Fruit fly (Drosophila melanogaster) whole organism, prepupa: ENCODE results near the gene CG43759.

Experiments
- Blimp-1 ChIP-seq: fragments of 200-800 bp; sonication (Bioruptor generic); optimal IDR thresholded peaks from 3 replicates; lab custom pipeline; 2017; ENCODE audit warnings: missing biosample characterization, missing genetic modification characterization, mild to moderate bottlenecking, moderate library complexity, missing genetic modification reagents
- CG10631 ChIP-seq: fragments of 200-800 bp; sonication (Bioruptor generic); optimal IDR thresholded peaks from 2 replicates; lab custom pipeline; 2016; ENCODE audit warnings: missing biosample characterization, missing genetic modification characterization
- CG10669 ChIP-seq: fragments of 200-800 bp; sonication (Bioruptor generic); optimal IDR thresholded peaks from 3 replicates; lab custom pipeline; 2018; ENCODE audit warnings: missing biosample characterization, mild to moderate bottlenecking, missing genetic modification characterization, moderate library complexity
- CG11294 ChIP-seq: fragments of 200-800 bp; sonication (Bioruptor generic); IDR thresholded peaks from 2 replicates; pipeline ENCODE4 v1.3.6; 2022; ENCODE audit warnings: missing biosample characterization, missing genetic modification characterization
- CG11902 ChIP-seq: fragments of 200-800 bp; sonication (Bioruptor generic); optimal IDR thresholded peaks from 3 replicates; lab custom pipeline; 2016; ENCODE audit warnings: missing biosample characterization, missing genetic modification characterization
- CG1621 ChIP-seq: fragments of 200-800 bp; sonication (Bioruptor generic); optimal IDR thresholded peaks from 3 replicates; lab custom pipeline; 2018; ENCODE audit warnings: missing biosample characterization, mild to moderate bottlenecking, missing genetic modification characterization
- CG16779 ChIP-seq: fragments of 200-800 bp; sonication (Bioruptor generic); optimal IDR thresholded peaks from 3 replicates; lab custom pipeline; 2017; ENCODE audit warnings: missing biosample characterization, mild to moderate bottlenecking, missing genetic modification characterization
- CG31627 ChIP-seq: fragments of 200-800 bp; sonication (Bioruptor generic); optimal IDR thresholded peaks from 3 replicates; lab custom pipeline; 2016; ENCODE audit warnings: missing biosample characterization, missing genetic modification characterization
- CG34406 ChIP-seq: fragments of 200-800 bp; sonication (Bioruptor generic); optimal IDR thresholded peaks from 3 replicates; lab custom pipeline; 2016; ENCODE audit warnings: missing biosample characterization, missing genetic modification characterization
- CG3919 ChIP-seq: fragments of 200-800 bp; sonication (Bioruptor generic); optimal IDR thresholded peaks from 3 replicates; lab custom pipeline; 2016; ENCODE audit warnings: missing biosample characterization, missing genetic modification characterization
- CG6163 ChIP-seq: fragments of 200-800 bp; sonication (Bioruptor generic); IDR thresholded peaks from 3 replicates; pipeline ENCODE4 v1.3.6; 2022; ENCODE audit warnings: missing biosample characterization, missing genetic modification characterization
- CG6276 ChIP-seq: fragments of 200-800 bp; sonication (Bioruptor generic); optimal IDR thresholded peaks from 2 replicates; lab custom pipeline; 2017; ENCODE audit warnings: missing biosample characterization, mild to moderate bottlenecking, missing genetic modification characterization
- CG6792 ChIP-seq: fragments of 200-800 bp; sonication (Bioruptor generic); optimal IDR thresholded peaks from 3 replicates; lab custom pipeline; 2016; ENCODE audit warnings: missing biosample characterization, missing genetic modification characterization
- CG6808 ChIP-seq: fragments of 200-800 bp; sonication (Bioruptor generic); optimal IDR thresholded peaks from 3 replicates; lab custom pipeline; 2017; ENCODE audit warnings: missing biosample characterization, missing genetic modification characterization, mild to moderate bottlenecking, moderate library complexity, missing genetic modification reagents
- CG7368 ChIP-seq: fragments of 200-800 bp; sonication (Bioruptor generic); optimal IDR thresholded peaks from 3 replicates; lab custom pipeline; 2016; ENCODE audit warnings: missing biosample characterization, missing genetic modification characterization
- CG8119 ChIP-seq: fragments of 200-800 bp; sonication (Bioruptor generic); IDR thresholded peaks from 3 replicates; pipeline ENCODE4 v1.3.6; 2022; ENCODE audit warnings: missing biosample characterization, missing genetic modification characterization
- CG8319 ChIP-seq: fragments of 200-800 bp; sonication (Bioruptor generic); optimal IDR thresholded peaks from 3 replicates; lab custom pipeline; 2016; ENCODE audit warnings: missing biosample characterization, missing genetic modification characterization
- Eip75B ChIP-seq: fragments of 200-800 bp; sonication (Bioruptor generic); optimal IDR thresholded peaks from 3 replicates; lab custom pipeline; 2016; ENCODE audit warnings: missing biosample characterization, missing genetic modification characterization
- Eip78C ChIP-seq: fragments of 200-800 bp; sonication (Bioruptor generic); peaks from one replicate; lab custom pipeline; 2016; ENCODE audit warnings: missing biosample characterization, missing genetic modification characterization
- Eip93F ChIP-seq: fragments of 200-800 bp; sonication (Bioruptor generic); optimal IDR thresholded peaks from 2 replicates; lab custom pipeline; 2016; ENCODE audit warnings: missing biosample characterization, mild to moderate bottlenecking, missing genetic modification characterization
- Ets21C ChIP-seq: fragments of 200-800 bp; sonication (Bioruptor generic); optimal IDR thresholded peaks from 3 replicates; lab custom pipeline; 2016; ENCODE audit warnings: missing biosample characterization, missing genetic modification characterization
- Ets96B ChIP-seq: fragments of 200-800 bp; optimal IDR thresholded peaks from 2 replicates; lab custom pipeline; 2019; ENCODE audit warnings: missing biosample characterization, mild to moderate bottlenecking, missing genetic modification characterization, moderate library complexity
- Hr38 ChIP-seq: sonication (Bioruptor generic); optimal IDR thresholded peaks from 2 replicates; lab custom pipeline; 2016; ENCODE audit warnings: missing biosample characterization, missing genetic modification characterization
- Hr39 ChIP-seq: fragments of 200-800 bp; sonication (Bioruptor generic); optimal IDR thresholded peaks from 2 replicates; lab custom pipeline; 2016; ENCODE audit warnings: missing biosample characterization, missing genetic modification characterization
- Hr4 ChIP-seq: fragments of 200-800 bp; sonication (Bioruptor generic); optimal IDR thresholded peaks from 3 replicates; lab custom pipeline; 2016; ENCODE audit warnings: missing biosample characterization, missing genetic modification characterization
- Lpt ChIP-seq: fragments of 200-800 bp; sonication (Bioruptor generic); optimal IDR thresholded peaks from 3 replicates; lab custom pipeline; 2016; ENCODE audit warnings: missing biosample characterization, missing genetic modification characterization
- Met ChIP-seq: fragments of 200-800 bp; sonication (Bioruptor generic); optimal IDR thresholded peaks from 3 replicates; lab custom pipeline; 2016; ENCODE audit warnings: missing biosample characterization, missing genetic modification characterization
- OdsH ChIP-seq: fragments of 200-800 bp; sonication (Bioruptor generic); optimal IDR thresholded peaks from 3 replicates; lab custom pipeline; 2016; ENCODE audit warnings: missing biosample characterization, missing genetic modification characterization
- Smox ChIP-seq: fragments of 200-800 bp; sonication (Bioruptor generic); optimal IDR thresholded peaks from 3 replicates; lab custom pipeline; 2016; ENCODE audit warnings: missing biosample characterization, missing genetic modification characterization
- Sox14 ChIP-seq: fragments of 200-800 bp; sonication (Bioruptor generic); optimal IDR thresholded peaks from 3 replicates; lab custom pipeline; 2016; ENCODE audit warnings: missing biosample characterization, missing genetic modification characterization
- achi ChIP-seq: fragments of 200-800 bp; sonication (Bioruptor generic); optimal IDR thresholded peaks from 3 replicates; lab custom pipeline; 2016; ENCODE audit warnings: missing biosample characterization, missing genetic modification characterization
- acj6 ChIP-seq: fragments of 200-800 bp; sonication (Bioruptor generic); optimal IDR thresholded peaks from 3 replicates; lab custom pipeline; 2016; ENCODE audit warnings: missing biosample characterization, missing genetic modification characterization
- dac ChIP-seq: fragments of 200-800 bp; sonication (Bioruptor generic); optimal IDR thresholded peaks from 2 replicates; lab custom pipeline; 2017; ENCODE audit warnings: missing biosample characterization, mild to moderate bottlenecking, missing genetic modification characterization
- dsx ChIP-seq: fragments of 200-800 bp; optimal IDR thresholded peaks from 3 replicates; lab custom pipeline; 2019; ENCODE audit warnings: missing biosample characterization, mild to moderate bottlenecking, missing genetic modification characterization, moderate library complexity; ENCODE audit not compliant: poor library complexity, severe bottlenecking
- eg ChIP-seq: fragments of 200-800 bp; sonication (Bioruptor generic); IDR thresholded peaks from 3 replicates; pipeline ENCODE4 v1.3.6; 2022; ENCODE audit warnings: missing biosample characterization, missing genetic modification characterization
- esn ChIP-seq: fragments of 200-800 bp; sonication (Bioruptor generic); optimal IDR thresholded peaks from 2 replicates; lab custom pipeline; 2016; ENCODE audit warnings: missing biosample characterization, mild to moderate bottlenecking, missing genetic modification characterization, moderate library complexity
- fd59A ChIP-seq: fragments of 200-800 bp; sonication (Bioruptor generic); optimal IDR thresholded peaks from 2 replicates; lab custom pipeline; 2017; ENCODE audit warnings: missing biosample characterization, mild to moderate bottlenecking, missing genetic modification characterization, missing genetic modification reagents
- fd85E ChIP-seq: fragments of 200-800 bp; sonication (Bioruptor generic); optimal IDR thresholded peaks from 3 replicates; lab custom pipeline; 2016; ENCODE audit warnings: missing biosample characterization, missing genetic modification characterization
- lz ChIP-seq: fragments of 200-800 bp; sonication (Bioruptor generic); optimal IDR thresholded peaks from 3 replicates; lab custom pipeline; 2016; ENCODE audit warnings: missing biosample characterization, missing genetic modification characterization
- net ChIP-seq: fragments of 200-800 bp; sonication (Bioruptor generic); optimal IDR thresholded peaks from 3 replicates; lab custom pipeline; 2016; ENCODE audit warnings: missing biosample characterization, missing genetic modification characterization
- pdm3 ChIP-seq: fragments of 200-800 bp; sonication (Bioruptor generic); optimal IDR thresholded peaks from 3 replicates; lab custom pipeline; 2016; ENCODE audit warnings: missing biosample characterization, missing genetic modification characterization
- spab ChIP-seq: fragments of 200-800 bp; sonication (Bioruptor generic); optimal IDR thresholded peaks from 2 replicates; lab custom pipeline; 2017; ENCODE audit warnings: missing biosample characterization, mild to moderate bottlenecking, missing genetic modification characterization, missing genetic modification reagents
- ss ChIP-seq, 2 experiments: fragments of 200-800 bp; sonication (Bioruptor generic); optimal IDR thresholded peaks; 2 replicates in 1 of 2; 3 replicates in 1 of 2; lab custom pipeline; 2017 to 2018; ENCODE audit warnings: mild to moderate bottlenecking in 2 of 2, missing biosample characterization in 2 of 2, missing genetic modification characterization in 2 of 2, moderate library complexity in 1 of 2
- svp ChIP-seq: fragments of 200-800 bp; sonication (Bioruptor generic); peaks from one replicate; lab custom pipeline; 2016; ENCODE audit warnings: missing biosample characterization, missing genetic modification characterization
- vri ChIP-seq: fragments of 200-800 bp; sonication (Bioruptor generic); optimal IDR thresholded peaks from 3 replicates; lab custom pipeline; 2016; ENCODE audit warnings: missing biosample characterization, mild to moderate bottlenecking, missing genetic modification characterization

The CG43759 gene

dm6 chrX:18926372-18927200 is 3.5 kb upstream of the CG43759 start (continued):
- TF ChIP-seq CG6163 (GFP tag; lab: Robert Waterston, UW) (no peak), CG34406 (GFP tag; lab: Kevin White, UChicago) (no peak), CG11902 (GFP tag; lab: Kevin White, UChicago) (no peak), Eip93F (GFP tag; lab: Kevin White, UChicago) (no peak), CG11294 (GFP tag; lab: Robert Waterston, UW) (no peak), achi (no peak), Smox (GFP tag; lab: Kevin White, UChicago) (no peak), OdsH (GFP tag; lab: Kevin White, UChicago) (no peak), CG10669 (GFP tag; lab: Kevin White, UChicago) (no peak), Hr38 (GFP tag; lab: Kevin White, UChicago) (no peak), dac (GFP tag; lab: Kevin White, UChicago) (no peak), Hr39 (GFP tag; lab: Kevin White, UChicago) (no peak), CG8319 (no peak), lz (GFP tag; lab: Kevin White, UChicago) (peak; percentile 11), CG6792 (GFP tag; lab: Kevin White, UChicago) (no peak), pdm3 (GFP tag; lab: Kevin White, UChicago) (no peak), CG31627 (GFP tag; lab: Kevin White, UChicago) (no peak), Ets96B (no peak), Met (peak; percentile 23), dsx (no peak), acj6 (GFP tag; lab: Kevin White, UChicago) (no peak), Lpt (GFP tag; lab: Kevin White, UChicago) (no peak), Blimp-1 (GFP tag; lab: Kevin White, UChicago) (no peak)
- TF ChIP-seq, all 60 proteins: peak for 9

dm6 chrX:18928608-18929059 is 1.5 kb upstream of the CG43759 start:
- TF ChIP-seq esn (GFP tag; lab: Kevin White, UChicago) (peak; percentile 79), Hr39 (GFP tag; lab: Kevin White, UChicago) (peak; percentile 40), dsx (peak; percentile 67), Eip78C (GFP tag; lab: Kevin White, UChicago) (peak; percentile 88), achi (peak; percentile 81), svp (GFP tag; lab: Kevin White, UChicago) (peak; percentile 88), vri (GFP tag; lab: Kevin White, UChicago) (no peak), Met (peak; percentile 67), fd85E (GFP tag; lab: Kevin White, UChicago) (no peak), CG34406 (GFP tag; lab: Kevin White, UChicago) (peak; percentile 82), Hr4 (GFP tag; lab: Kevin White, UChicago) (peak; percentile 73), Ets96B (peak; percentile 80), Smox (GFP tag; lab: Kevin White, UChicago) (peak; percentile 42), CG7368 (GFP tag; lab: Kevin White, UChicago) (peak; percentile 63), OdsH (GFP tag; lab: Kevin White, UChicago) (peak; percentile 79), eg (GFP tag; lab: Robert Waterston, UW) (peak; percentile 41; the same call in 1 of the 3 replicates), CG6808 (GFP tag; lab: Kevin White, UChicago) (peak; percentile 83), Lpt (GFP tag; lab: Kevin White, UChicago) (peak; percentile 48), CG6163 (GFP tag; lab: Robert Waterston, UW) (peak; percentile 49; the same call in 2 of the 3 replicates), CG10669 (GFP tag; lab: Kevin White, UChicago) (peak; percentile 65), CG31627 (GFP tag; lab: Kevin White, UChicago) (peak; percentile 23), CG6276 (GFP tag; lab: Kevin White, UChicago) (peak; percentile 87), pdm3 (GFP tag; lab: Kevin White, UChicago) (peak; percentile 58), fd59A (peak; percentile 69), Eip75B (peak; percentile 39), CG10631 (GFP tag; lab: Kevin White, UChicago) (peak; percentile 79), CG3919 (GFP tag; lab: Kevin White, UChicago) (peak; percentile 78), spab (GFP tag; lab: Kevin White, UChicago) (peak; percentile 80), CG11902 (GFP tag; lab: Kevin White, UChicago) (peak; percentile 58), Blimp-1 (GFP tag; lab: Kevin White, UChicago) (peak; percentile 70), lz (GFP tag; lab: Kevin White, UChicago) (peak; percentile 66), net (GFP tag; lab: Kevin White, UChicago) (peak; percentile 63), Ets21C (GFP tag; lab: Kevin White, UChicago) (peak; percentile 24), ss (GFP tag; optimal IDR thresholded peaks at IDR 0.05; lab: Kevin White, UChicago) (peak; percentile 60 to 84), CG1621 (no peak), CG6792 (GFP tag; lab: Kevin White, UChicago) (peak; percentile 72), CG8119 (GFP tag; lab: Robert Waterston, UW) (peak; percentile 86), Hr38 (GFP tag; lab: Kevin White, UChicago) (no peak), CG16779 (tag; lab: Kevin White, UChicago) (peak; percentile 53), Sox14 (GFP tag; lab: Kevin White, UChicago) (peak; percentile 47)
